Fruit fly (Drosophila melanogaster) whole organism, embryonic: Measurements from ENCODE around the gene Tailor.
A peak's percentile ranks its signal among the peaks of the same experiment; 100 is the strongest.

Experiments used
- B-H2 ChIP-seq: fragments of 200-800 bp; sonication (Bioruptor generic); optimal IDR thresholded peaks from 2 replicates; lab custom pipeline; 2018; ENCODE audit warnings: missing biosample characterization, mild to moderate bottlenecking, missing genetic modification characterization
- CG10267 ChIP-seq: fragments of 200-800 bp; sonication (Bioruptor generic); optimal IDR thresholded peaks from 2 replicates; lab custom pipeline; 2018; ENCODE audit warnings: missing biosample characterization, mild to moderate bottlenecking, missing genetic modification characterization, moderate library complexity
- CG10274 ChIP-seq: fragments of 200-800 bp; sonication (Bioruptor generic); optimal IDR thresholded peaks from 3 replicates; lab custom pipeline; 2017; ENCODE audit warnings: missing biosample characterization, mild to moderate bottlenecking, missing genetic modification characterization
- CG10565 ChIP-seq: fragments of 200-800 bp; sonication (Bioruptor generic); optimal IDR thresholded peaks from 3 replicates; lab custom pipeline; 2016; ENCODE audit warnings: missing biosample characterization, mild to moderate bottlenecking, missing genetic modification characterization
- CG11723 ChIP-seq: fragments of 200-800 bp; sonication (Bioruptor generic); optimal IDR thresholded peaks from 2 replicates; lab custom pipeline; 2017; ENCODE audit warnings: missing biosample characterization, mild to moderate bottlenecking, missing genetic modification characterization
- CG12659 ChIP-seq: fragments of 200-800 bp; sonication (Bioruptor generic); optimal IDR thresholded peaks from 3 replicates; lab custom pipeline; 2017; ENCODE audit warnings: mild to moderate bottlenecking, missing biosample characterization, missing genetic modification reagents, missing genetic modification characterization
- CG12769 ChIP-seq: fragments of 200-800 bp; sonication (Bioruptor generic); optimal IDR thresholded peaks from 2 replicates; lab custom pipeline; 2019; ENCODE audit warnings: missing biosample characterization, mild to moderate bottlenecking, missing genetic modification characterization, moderate library complexity
- CG14860 ChIP-seq: fragments of 200-800 bp; sonication (Bioruptor generic); IDR thresholded peaks from 3 replicates; pipeline ENCODE4 v1.3.6; 2022; ENCODE audit warnings: missing biosample characterization, missing genetic modification characterization; ENCODE audit not compliant: partially characterized antibody
- CG17568 ChIP-seq: fragments of 200-800 bp; sonication (Bioruptor generic); optimal IDR thresholded peaks from 2 replicates; lab custom pipeline; 2018; ENCODE audit warnings: missing biosample characterization, mild to moderate bottlenecking, missing genetic modification characterization, moderate library complexity
- CG2116 ChIP-seq: fragments of 200-800 bp; sonication (Bioruptor generic); optimal IDR thresholded peaks from 3 replicates; lab custom pipeline; 2018; ENCODE audit warnings: missing biosample characterization, mild to moderate bottlenecking, missing genetic modification characterization
- CG2120 ChIP-seq: fragments of 200-800 bp; sonication (Bioruptor generic); optimal IDR thresholded peaks from 3 replicates; lab custom pipeline; 2016; ENCODE audit warnings: missing biosample characterization, missing genetic modification characterization
- CG31224 ChIP-seq: fragments of 200-800 bp; sonication (Bioruptor generic); IDR thresholded peaks from 2 replicates; pipeline ENCODE4 v1.3.6; 2022; ENCODE audit warnings: missing biosample characterization, missing genetic modification characterization
- CG32772 ChIP-seq: fragments of 200-800 bp; sonication (Bioruptor generic); IDR thresholded peaks from 2 replicates; pipeline ENCODE4 v1.3.6; 2022; ENCODE audit warnings: missing biosample characterization, missing genetic modification characterization
- CG4617 ChIP-seq: fragments of 200-800 bp; sonication (Bioruptor generic); optimal IDR thresholded peaks from 3 replicates; lab custom pipeline; 2016; ENCODE audit warnings: missing biosample characterization, missing genetic modification characterization, borderline replicate concordance
- CG6683 ChIP-seq: fragments of 200-800 bp; sonication (Bioruptor generic); optimal IDR thresholded peaks from 2 replicates; lab custom pipeline; 2017; ENCODE audit warnings: missing biosample characterization, mild to moderate bottlenecking, missing genetic modification characterization, missing genetic modification reagents
- CG6765 ChIP-seq: fragments of 200-800 bp; sonication (Bioruptor generic); optimal IDR thresholded peaks from 3 replicates; lab custom pipeline; 2017; ENCODE audit warnings: missing biosample characterization, mild to moderate bottlenecking, missing genetic modification characterization
- CG7987 ChIP-seq: fragments of 200-800 bp; sonication (Bioruptor generic); optimal IDR thresholded peaks from 2 replicates; lab custom pipeline; 2018; ENCODE audit warnings: missing biosample characterization, mild to moderate bottlenecking, missing genetic modification characterization, moderate library complexity
- Ets97D ChIP-seq: fragments of 200-800 bp; sonication (Bioruptor generic); optimal IDR thresholded peaks from 3 replicates; lab custom pipeline; 2016; ENCODE audit warnings: missing biosample characterization, missing genetic modification characterization
- H15 ChIP-seq: fragments of 200-800 bp; sonication (Bioruptor generic); IDR thresholded peaks from 3 replicates; pipeline ENCODE4 v1.3.6; 2022; ENCODE audit warnings: missing biosample characterization, missing genetic modification characterization
- Hr78 ChIP-seq, 2 experiments: fragments of 200-800 bp in 1 of 2; fragments of >200 bp in 1 of 2; sonication (Bioruptor generic) in 1 of 2; optimal IDR thresholded peaks; 2 replicates each; lab custom pipeline; 2017 to 2019; ENCODE audit warnings: missing biosample characterization in 2 of 2, missing genetic modification characterization in 2 of 2, mild to moderate bottlenecking in 1 of 2, moderate library complexity in 1 of 2
- Hsf ChIP-seq: fragments of 200-800 bp; sonication (Bioruptor generic); optimal IDR thresholded peaks from 3 replicates; lab custom pipeline; 2016; ENCODE audit warnings: missing biosample characterization, missing genetic modification characterization
- MESR4 ChIP-seq: fragments of 200-800 bp; sonication (Bioruptor generic); optimal IDR thresholded peaks from 2 replicates; lab custom pipeline; 2018; ENCODE audit warnings: missing biosample characterization, mild to moderate bottlenecking, missing genetic modification characterization, moderate library complexity
- Med ChIP-seq: fragments of 200-800 bp; sonication (Bioruptor generic); peaks from one replicate; lab custom pipeline; 2016; ENCODE audit warnings: missing biosample characterization, missing genetic modification characterization, mild to moderate bottlenecking, inconsistent platforms, moderate library complexity
- Optix ChIP-seq: fragments of 200-800 bp; sonication (Bioruptor generic); IDR thresholded peaks from 3 replicates; pipeline ENCODE4 v1.3.6; 2022; ENCODE audit warnings: missing biosample characterization, missing genetic modification characterization
- Scr ChIP-seq: fragments of 200-800 bp; sonication (Bioruptor generic); IDR thresholded peaks from 2 replicates; pipeline ENCODE4 v1.3.6; 2022; ENCODE audit warnings: missing biosample characterization, missing genetic modification characterization; ENCODE audit not compliant: partially characterized antibody
- YL-1 ChIP-seq: fragments of 200-800 bp; sonication (Bioruptor generic); optimal IDR thresholded peaks from 3 replicates; lab custom pipeline; 2017; ENCODE audit warnings: missing biosample characterization, mild to moderate bottlenecking, missing genetic modification characterization
- ac ChIP-seq: fragments of 200-800 bp; sonication (Bioruptor generic); optimal IDR thresholded peaks from 3 replicates; lab custom pipeline; 2017; ENCODE audit warnings: missing biosample characterization, mild to moderate bottlenecking, missing genetic modification characterization
- bbx ChIP-seq: fragments of 200-800 bp; sonication (Bioruptor generic); IDR thresholded peaks from 2 replicates; pipeline ENCODE4 v1.3.6; 2022; ENCODE audit warnings: missing biosample characterization, missing genetic modification characterization; ENCODE audit not compliant: partially characterized antibody
- bcd ChIP-seq: fragments of 200-800 bp; sonication (Bioruptor generic); optimal IDR thresholded peaks from 2 replicates; lab custom pipeline; 2017; ENCODE audit warnings: missing biosample characterization, mild to moderate bottlenecking, missing genetic modification characterization
- caup ChIP-seq: fragments of 200-800 bp; sonication (Bioruptor generic); optimal IDR thresholded peaks from 3 replicates; lab custom pipeline; 2017; ENCODE audit warnings: missing biosample characterization, mild to moderate bottlenecking, missing genetic modification characterization, moderate library complexity; ENCODE audit not compliant: severe bottlenecking
- chinmo ChIP-seq: fragments of 200-800 bp; sonication (Bioruptor generic); IDR thresholded peaks from 4 replicates; pipeline ENCODE4 v1.3.6; 2022; ENCODE audit warnings: missing biosample characterization, missing genetic modification characterization; ENCODE audit not compliant: partially characterized antibody
- ci ChIP-seq: fragments of 200-800 bp; sonication (Bioruptor generic); IDR thresholded peaks from 3 replicates; pipeline ENCODE4 v1.3.6; 2022; ENCODE audit warnings: missing biosample characterization, missing genetic modification characterization
- corto ChIP-seq: fragments of 200-800 bp; sonication (Bioruptor generic); optimal IDR thresholded peaks from 2 replicates; lab custom pipeline; 2016; ENCODE audit warnings: missing biosample characterization, mild to moderate bottlenecking, missing genetic modification characterization, moderate library complexity
- dmrt99B ChIP-seq: fragments of 200-800 bp; sonication (Bioruptor generic); optimal IDR thresholded peaks from 2 replicates; lab custom pipeline; 2018; ENCODE audit warnings: missing biosample characterization, mild to moderate bottlenecking, missing genetic modification characterization, moderate library complexity
- eve ChIP-seq, 2 experiments: fragments of >200 bp; optimal IDR thresholded peaks; 2 replicates each; lab custom pipeline; 2017; ENCODE audit warnings: missing biosample characterization in 2 of 2, missing genetic modification characterization in 2 of 2
- ind ChIP-seq: fragments of 200-800 bp; sonication (Bioruptor generic); optimal IDR thresholded peaks from 3 replicates; lab custom pipeline; 2016; ENCODE audit warnings: missing biosample characterization, missing genetic modification characterization
- maf-S ChIP-seq: fragments of 200-800 bp; sonication (Bioruptor generic); optimal IDR thresholded peaks from 2 replicates; lab custom pipeline; 2016; ENCODE audit warnings: missing biosample characterization, missing genetic modification characterization
- nerfin-1 ChIP-seq: fragments of 200-800 bp; sonication (Bioruptor generic); optimal IDR thresholded peaks from 3 replicates; lab custom pipeline; 2019; ENCODE audit warnings: missing biosample characterization, mild to moderate bottlenecking, missing genetic modification characterization, moderate library complexity
- oc ChIP-seq: fragments of 200-800 bp; sonication (Bioruptor generic); optimal IDR thresholded peaks from 2 replicates; lab custom pipeline; 2018; ENCODE audit warnings: missing biosample characterization, mild to moderate bottlenecking, missing genetic modification characterization, moderate library complexity
- pho ChIP-seq: fragments of 200-800 bp; sonication (Bioruptor generic); optimal IDR thresholded peaks from 2 replicates; lab custom pipeline; 2016; ENCODE audit warnings: missing biosample characterization, missing genetic modification characterization
- sens-2 ChIP-seq: fragments of 200-800 bp; sonication (Bioruptor generic); IDR thresholded peaks from 2 replicates; pipeline ENCODE4 v1.3.6; 2022; ENCODE audit warnings: missing biosample characterization, missing genetic modification characterization
- sisA ChIP-seq: fragments of 200-800 bp; sonication (Bioruptor generic); IDR thresholded peaks from 2 replicates; pipeline ENCODE4 v1.3.6; 2022; ENCODE audit warnings: missing biosample characterization, missing genetic modification characterization
- so ChIP-seq: fragments of 200-800 bp; sonication (Bioruptor generic); IDR thresholded peaks from 3 replicates; pipeline ENCODE4 v1.3.6; 2022; ENCODE audit warnings: missing biosample characterization, missing genetic modification characterization
- sug ChIP-seq: fragments of 200-800 bp; optimal IDR thresholded peaks from 2 replicates; lab custom pipeline; 2019; ENCODE audit warnings: missing biosample characterization, mild to moderate bottlenecking, missing genetic modification characterization, moderate library complexity
- tap ChIP-seq: fragments of 200-800 bp; optimal IDR thresholded peaks from 3 replicates; lab custom pipeline; 2019; ENCODE audit warnings: missing biosample characterization, mild to moderate bottlenecking, missing genetic modification characterization, moderate library complexity
- tgo ChIP-seq: fragments of 200-800 bp; sonication (Bioruptor generic); IDR thresholded peaks from 3 replicates; pipeline ENCODE4 v1.3.6; 2022; ENCODE audit warnings: missing biosample characterization, missing genetic modification characterization
- wdn ChIP-seq: fragments of 200-800 bp; sonication (Bioruptor generic); IDR thresholded peaks from 2 replicates; pipeline ENCODE4 v1.3.6; 2022; ENCODE audit warnings: missing biosample characterization, missing genetic modification characterization
- wek ChIP-seq: fragments of 200-800 bp; sonication (Bioruptor generic); optimal IDR thresholded peaks from 3 replicates; lab custom pipeline; 2018; ENCODE audit warnings: missing biosample characterization, mild to moderate bottlenecking, missing genetic modification characterization, moderate library complexity

The Tailor gene

DNA sequence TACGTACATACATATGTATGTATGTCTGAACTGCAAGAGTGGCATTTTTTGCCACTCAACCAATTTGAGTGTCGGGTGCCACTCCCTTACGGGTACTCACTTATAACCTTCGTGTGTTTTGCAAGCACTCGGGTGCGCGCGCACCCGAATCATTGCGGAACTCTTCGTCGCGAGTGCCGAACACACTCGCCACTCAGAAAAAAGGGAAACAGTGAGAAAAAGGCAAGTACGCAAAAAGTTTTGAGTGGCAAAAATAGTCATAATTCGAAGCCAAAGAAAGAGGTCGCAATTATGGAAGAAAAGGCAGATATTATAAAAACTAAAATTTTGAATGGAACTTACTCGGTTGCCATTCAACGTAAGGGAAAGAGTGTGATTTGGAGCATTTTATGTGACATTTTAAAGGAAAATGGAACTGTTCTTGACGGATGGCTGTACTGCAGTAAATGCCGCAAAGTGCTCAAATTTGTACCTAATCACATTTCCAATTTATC is 4.5 kb upstream of the Tailor start (continued):
- TF ChIP-seq wek (GFP tag; lab: Kevin White, UChicago) (no peak), CG17568 (GFP tag; lab: Kevin White, UChicago) (no peak), bcd (GFP tag; lab: Kevin White, UChicago) (no peak), Hr78 (GFP tag; optimal IDR thresholded peaks at IDR 0.05; lab: Kevin White, UChicago) (no peak), CG4617 (GFP tag; lab: Kevin White, UChicago) (no peak), chinmo (GFP tag; lab: Robert Waterston, UW) (0 out of 4 replicates have a peak, but pooled peaks have one; percentile 83), wdn (no peak), sens-2 (GFP tag; lab: Robert Waterston, UW) (no peak), ind (no peak), CG10274 (no peak), CG2120 (GFP tag; lab: Kevin White, UChicago) (peak; percentile 20), B-H2 (GFP tag; lab: Kevin White, UChicago) (peak; percentile 25), CG7987 (GFP tag; lab: Kevin White, UChicago) (no peak), tgo (no peak), eve (GFP tag; optimal IDR thresholded peaks at IDR 0.05; lab: Kevin White, UChicago) (no peak), sug (tag; lab: Kevin White, UChicago) (peak; percentile 40), CG14860 (GFP tag; lab: Robert Waterston, UW) (no peak), oc (no peak), Hsf (GFP tag; lab: Kevin White, UChicago) (no peak), Scr (GFP tag; lab: Robert Waterston, UW) (no peak), H15 (GFP tag; lab: Robert Waterston, UW) (no peak), dmrt99B (no peak), sisA (GFP tag; lab: Robert Waterston, UW) (no peak), pho (GFP tag; lab: Kevin White, UChicago) (no peak), CG12659 (GFP tag; lab: Kevin White, UChicago) (peak; percentile 25), Optix (GFP tag; lab: Robert Waterston, UW) (no peak), Ets97D (GFP tag; lab: Kevin White, UChicago) (no peak), CG6683 (GFP tag; lab: Kevin White, UChicago) (no peak)

DNA sequence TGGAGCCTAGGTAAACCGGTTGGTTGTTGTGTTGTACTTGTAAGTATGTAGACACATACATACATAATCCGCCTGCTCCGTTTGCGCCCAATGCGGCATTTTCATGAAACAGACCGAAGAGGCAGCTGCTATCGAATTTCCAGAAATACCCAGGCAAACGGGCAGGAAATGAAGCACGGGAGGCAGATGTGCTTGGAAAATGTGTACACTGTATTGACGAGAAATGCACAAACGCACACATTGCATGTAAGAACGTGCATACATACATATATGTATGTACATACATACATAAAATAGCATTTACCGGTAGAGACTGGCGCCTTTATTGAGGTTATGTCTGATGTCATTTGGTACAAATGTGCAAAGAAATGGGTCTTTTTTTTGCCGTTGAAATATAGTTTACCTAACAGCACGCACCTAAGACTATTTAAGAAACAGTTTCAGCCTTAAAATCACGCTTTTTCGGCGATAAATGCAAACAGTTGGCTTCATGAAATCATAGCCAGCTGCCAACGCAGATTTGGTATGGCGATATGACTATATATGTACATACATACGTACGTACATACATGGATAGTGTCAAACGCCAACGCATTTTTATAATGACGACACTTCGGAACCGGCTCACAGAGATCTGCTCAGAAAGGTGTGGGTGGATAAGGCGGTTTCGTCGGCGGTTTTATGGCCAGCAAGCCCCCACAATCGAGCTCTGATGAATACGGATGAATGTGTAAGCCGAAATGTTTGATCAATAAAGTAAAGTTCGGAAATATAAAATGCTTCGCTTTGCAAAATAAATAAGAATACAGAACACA is 3.8 kb upstream of the Tailor start:
- TF ChIP-seq Med (GFP tag; lab: Kevin White, UChicago) (peak; percentile 41), corto (GFP tag; lab: Kevin White, UChicago) (peak; percentile 56), tap (peak; percentile 15), CG10565 (GFP tag; lab: Kevin White, UChicago) (no peak), CG2116 (GFP tag; lab: Kevin White, UChicago) (peak; percentile 17), ac (GFP tag; lab: Kevin White, UChicago) (peak; percentile 79), caup (peak; percentile 3), CG32772 (GFP tag; lab: Robert Waterston, UW) (no peak), bbx (GFP tag; lab: Robert Waterston, UW) (peak; percentile 36; the same call in 1 of the 2 replicates), YL-1 (GFP tag; lab: Kevin White, UChicago) (peak; percentile 17), CG11723 (GFP tag; lab: Kevin White, UChicago) (no peak), so (peak; percentile 43; the same call in 2 of the 3 replicates), maf-S (GFP tag; lab: Kevin White, UChicago) (no peak), CG6765 (GFP tag; lab: Kevin White, UChicago) (peak; percentile 21), CG31224 (GFP tag; lab: Robert Waterston, UW) (peak; percentile 65), nerfin-1 (tag; lab: Kevin White, UChicago) (peak; percentile 67), ci (GFP tag; lab: Robert Waterston, UW) (peak; percentile 53; the same call in 1 of the 3 replicates), MESR4 (peak; percentile 19), CG10267 (tag; lab: Kevin White, UChicago) (no peak), CG12769 (peak; percentile 23)
